Worm (Caenorhabditis elegans) whole organism, L1 larva: ENCODE results near the gene F22D3.4.

Experiments used
- C16A3.4 ChIP-seq: fragments of 150-350 bp; optimal IDR thresholded peaks from 2 replicates; lab custom pipeline; 2014; ENCODE audit warnings: missing biosample characterization, missing genetic modification characterization
- F16B12.6 ChIP-seq: fragments of 150-350 bp; optimal IDR thresholded peaks from 2 replicates; lab custom pipeline; 2014; ENCODE audit warnings: missing biosample characterization, missing genetic modification characterization
- Y116A8C.19 ChIP-seq: sonication (generic microtip); optimal IDR thresholded peaks from 2 replicates; lab custom pipeline; 2016; ENCODE audit warnings: missing compliant biosample characterization, missing genetic modification characterization, borderline replicate concordance
- aha-1 ChIP-seq: fragments of 150-350 bp; optimal IDR thresholded peaks from 2 replicates; lab custom pipeline; 2014; ENCODE audit warnings: missing biosample characterization, missing genetic modification characterization
- ama-1 ChIP-seq: fragments of 150-350 bp; optimal IDR thresholded peaks from 2 replicates; lab custom pipeline; 2014
- ceh-63 ChIP-seq: fragments of 200-800 bp; sonication (Bioruptor generic); optimal IDR thresholded peaks from 2 replicates; lab custom pipeline; 2018; ENCODE audit warnings: mild to moderate bottlenecking, missing genetic modification characterization, missing compliant biosample characterization
- ceh-82 ChIP-seq, 3 experiments: fragments of 150-350 bp in 1 of 3; sonication (generic microtip) in 2 of 3; optimal IDR thresholded peaks; 2 replicates each; lab custom pipeline; 2014 to 2017; ENCODE audit warnings: missing biosample characterization in 3 of 3, missing genetic modification characterization in 3 of 3
- ceh-88 ChIP-seq: fragments of 200-800 bp; sonication (Bioruptor generic); IDR thresholded peaks from 2 replicates; pipeline ENCODE4 v1.3.6; 2022; ENCODE audit warnings: missing genetic modification characterization, missing compliant biosample characterization
- ceh-90 ChIP-seq: sonication (generic microtip); optimal IDR thresholded peaks from 2 replicates; lab custom pipeline; 2016; ENCODE audit warnings: missing genetic modification characterization, missing compliant biosample characterization
- ces-1 ChIP-seq: fragments of 150-350 bp; optimal IDR thresholded peaks from 2 replicates; lab custom pipeline; 2014; ENCODE audit warnings: missing biosample characterization, missing genetic modification reagents, missing genetic modification characterization
- dpl-1 ChIP-seq, 3 experiments: fragments of 150-350 bp in 2 of 3; sonication (generic microtip) in 1 of 3; optimal IDR thresholded peaks; 2 replicates each; lab custom pipeline; 2014 to 2017; ENCODE audit warnings: missing biosample characterization in 3 of 3, missing genetic modification characterization in 3 of 3, missing genetic modification reagents in 3 of 3
- dsc-1 ChIP-seq: sonication (generic microtip); optimal IDR thresholded peaks from 2 replicates; lab custom pipeline; 2016; ENCODE audit warnings: mild to moderate bottlenecking, missing genetic modification characterization, missing compliant biosample characterization
- efl-1 ChIP-seq, 4 experiments: fragments of 150-350 bp; optimal IDR thresholded peaks in 3 of 4; peaks in 1 of 4; 1 replicate in 1 of 4; 2 replicates in 3 of 4; lab custom pipeline; 2014; ENCODE audit warnings: missing biosample characterization in 2 of 4, missing genetic modification characterization in 2 of 4, missing genetic modification reagents in 2 of 4
- egl-27 ChIP-seq, 2 experiments: fragments of 150-350 bp in 1 of 2; sonication (generic microtip); optimal IDR thresholded peaks; 3 replicates each; lab custom pipeline; 2017 to 2018; ENCODE audit warnings: missing biosample characterization in 2 of 2, missing genetic modification characterization in 2 of 2, missing genetic modification reagents in 2 of 2
- ets-5 ChIP-seq: fragments of 200-800 bp; sonication (Bioruptor generic); IDR thresholded peaks from 2 replicates; pipeline ENCODE4 v1.3.6; 2022; ENCODE audit warnings: missing genetic modification characterization, missing compliant biosample characterization
- fkh-4 ChIP-seq: sonication (generic microtip); optimal IDR thresholded peaks from 2 replicates; lab custom pipeline; 2016; ENCODE audit warnings: missing compliant biosample characterization, missing genetic modification characterization, borderline replicate concordance
- fkh-8 ChIP-seq: sonication (generic microtip); optimal IDR thresholded peaks from 2 replicates; lab custom pipeline; 2016; ENCODE audit warnings: mild to moderate bottlenecking, missing genetic modification characterization, missing compliant biosample characterization
- fos-1 ChIP-seq: fragments of 150-350 bp; optimal IDR thresholded peaks from 2 replicates; lab custom pipeline; 2014; ENCODE audit warnings: missing biosample characterization, missing genetic modification characterization
- grh-1 ChIP-seq: fragments of 200-800 bp; sonication (Bioruptor generic); IDR thresholded peaks from 2 replicates; pipeline ENCODE4 v1.3.6; 2022; ENCODE audit warnings: missing genetic modification reagents, missing genetic modification characterization, missing compliant biosample characterization
- hlh-17 ChIP-seq: fragments of 200-800 bp; sonication (Bioruptor generic); optimal IDR thresholded peaks from 2 replicates; lab custom pipeline; 2018; ENCODE audit warnings: missing genetic modification characterization, mild to moderate bottlenecking, missing compliant biosample characterization, moderate library complexity, borderline replicate concordance
- hlh-4 ChIP-seq: sonication (generic microtip); optimal IDR thresholded peaks from 2 replicates; lab custom pipeline; 2016; ENCODE audit warnings: mild to moderate bottlenecking, missing genetic modification characterization, missing compliant biosample characterization
- isw-1 ChIP-seq: fragments of 200-800 bp; sonication (Bioruptor generic); IDR thresholded peaks from 2 replicates; pipeline ENCODE4 v1.3.6; 2022; ENCODE audit warnings: missing genetic modification characterization, missing compliant biosample characterization
- lin-13 ChIP-seq: fragments of 150-350 bp; optimal IDR thresholded peaks from 2 replicates; lab custom pipeline; 2014; ENCODE audit warnings: missing biosample characterization, missing genetic modification reagents, missing genetic modification characterization
- lin-14 ChIP-seq: fragments of 200-800 bp; sonication (Bioruptor generic); optimal IDR thresholded peaks from 2 replicates; lab custom pipeline; 2018; ENCODE audit warnings: mild to moderate bottlenecking, missing genetic modification characterization, moderate library complexity, missing compliant biosample characterization
- lin-15B ChIP-seq: fragments of 150-350 bp; sonication (generic microtip); optimal IDR thresholded peaks from 3 replicates; lab custom pipeline; 2014; ENCODE audit warnings: missing biosample characterization, missing genetic modification characterization
- lin-35 ChIP-seq, 2 experiments: fragments of 150-350 bp; optimal IDR thresholded peaks; 2 replicates each; lab custom pipeline; 2014; ENCODE audit warnings: missing biosample characterization in 2 of 2, missing genetic modification characterization in 2 of 2, missing genetic modification reagents in 2 of 2
- lir-3 ChIP-seq: sonication (generic microtip); optimal IDR thresholded peaks from 2 replicates; lab custom pipeline; 2016; ENCODE audit warnings: mild to moderate bottlenecking, missing genetic modification characterization, moderate library complexity, missing compliant biosample characterization; ENCODE audit not compliant: poor library complexity
- mab-9 ChIP-seq: fragments of 200-800 bp; sonication (Bioruptor generic); IDR thresholded peaks from 2 replicates; pipeline ENCODE4 v1.3.6; 2022; ENCODE audit warnings: missing genetic modification reagents, missing genetic modification characterization, missing compliant biosample characterization
- mdl-1 ChIP-seq, 2 experiments: fragments of 150-350 bp; optimal IDR thresholded peaks; 2 replicates each; lab custom pipeline; 2014 to 2017; ENCODE audit warnings: missing biosample characterization in 2 of 2, missing genetic modification characterization in 2 of 2, inconsistent platforms in 1 of 2
- nhr-11 ChIP-seq: fragments of 150-350 bp; optimal IDR thresholded peaks from 2 replicates; lab custom pipeline; 2014; ENCODE audit warnings: missing biosample characterization, missing genetic modification characterization
- nhr-20 ChIP-seq: sonication (generic microtip); optimal IDR thresholded peaks from 2 replicates; lab custom pipeline; 2016; ENCODE audit warnings: mild to moderate bottlenecking, missing genetic modification characterization, missing compliant biosample characterization
- nhr-28 ChIP-seq: fragments of 150-350 bp; optimal IDR thresholded peaks from 2 replicates; lab custom pipeline; 2014; ENCODE audit warnings: missing biosample characterization, missing genetic modification characterization
- nhr-47 ChIP-seq: sonication (generic microtip); optimal IDR thresholded peaks from 2 replicates; lab custom pipeline; 2016; ENCODE audit warnings: mild to moderate bottlenecking, missing genetic modification characterization, moderate library complexity, missing compliant biosample characterization
- nhr-71 ChIP-seq: sonication (generic microtip); optimal IDR thresholded peaks from 2 replicates; lab custom pipeline; 2016; ENCODE audit warnings: mild to moderate bottlenecking, missing genetic modification characterization, moderate library complexity, missing compliant biosample characterization
- nhr-76 ChIP-seq: sonication (generic microtip); optimal IDR thresholded peaks from 2 replicates; lab custom pipeline; 2017; ENCODE audit warnings: missing biosample characterization, missing genetic modification characterization
- nhr-77 ChIP-seq: fragments of 150-350 bp; optimal IDR thresholded peaks from 2 replicates; lab custom pipeline; 2014; ENCODE audit warnings: missing biosample characterization, missing genetic modification characterization
- nhr-84 ChIP-seq: sonication (generic microtip); optimal IDR thresholded peaks from 2 replicates; lab custom pipeline; 2017; ENCODE audit warnings: missing biosample characterization, missing genetic modification characterization
- nhr-90 ChIP-seq: sonication (generic microtip); optimal IDR thresholded peaks from 2 replicates; lab custom pipeline; 2016; ENCODE audit warnings: mild to moderate bottlenecking, missing genetic modification characterization, missing compliant biosample characterization; ENCODE audit not compliant: poor library complexity
- pag-3 ChIP-seq: sonication (generic microtip); optimal IDR thresholded peaks from 2 replicates; lab custom pipeline; 2017; ENCODE audit warnings: missing genetic modification characterization, mild to moderate bottlenecking, missing compliant biosample characterization, antibody characterized with exemption, borderline replicate concordance; ENCODE audit not compliant: insufficient read depth
- pax-3 ChIP-seq: fragments of 200-800 bp; sonication (Bioruptor generic); optimal IDR thresholded peaks from 2 replicates; lab custom pipeline; 2018; ENCODE audit warnings: mild to moderate bottlenecking, missing genetic modification characterization, moderate library complexity, missing compliant biosample characterization
- pqm-1 ChIP-seq: sonication (generic microtip); optimal IDR thresholded peaks from 3 replicates; lab custom pipeline; 2017; ENCODE audit warnings: missing biosample characterization, missing genetic modification characterization
- skn-1 ChIP-seq: fragments of 150-350 bp; optimal IDR thresholded peaks from 2 replicates; lab custom pipeline; 2014; ENCODE audit warnings: missing biosample characterization, missing genetic modification characterization
- snpc-4 ChIP-seq: fragments of 150-350 bp; optimal IDR thresholded peaks from 2 replicates; lab custom pipeline; 2014; ENCODE audit warnings: missing biosample characterization, missing genetic modification characterization
- sox-4 ChIP-seq: sonication (generic microtip); optimal IDR thresholded peaks from 2 replicates; lab custom pipeline; 2016; ENCODE audit warnings: missing genetic modification characterization, missing compliant biosample characterization
- sptf-1 ChIP-seq: fragments of 150-350 bp; optimal IDR thresholded peaks from 2 replicates; lab custom pipeline; 2014; ENCODE audit warnings: missing biosample characterization, missing genetic modification characterization
- swsn-7 ChIP-seq: sonication (generic microtip); optimal IDR thresholded peaks from 2 replicates; lab custom pipeline; 2016; ENCODE audit warnings: missing genetic modification characterization, missing compliant biosample characterization
- tbx-2 ChIP-seq: sonication (generic microtip); optimal IDR thresholded peaks from 2 replicates; lab custom pipeline; 2016; ENCODE audit warnings: missing genetic modification characterization, missing compliant biosample characterization
- tlp-1 ChIP-seq: fragments of 150-350 bp; optimal IDR thresholded peaks from 2 replicates; lab custom pipeline; 2014; ENCODE audit warnings: missing biosample characterization, missing genetic modification characterization
- unc-30 ChIP-seq: sonication (generic microtip); optimal IDR thresholded peaks from 2 replicates; lab custom pipeline; 2017; ENCODE audit warnings: missing biosample characterization, missing genetic modification characterization
- unc-98 ChIP-seq: fragments of 200-800 bp; sonication (Bioruptor generic); IDR thresholded peaks from 2 replicates; pipeline ENCODE4 v1.3.6; 2022; ENCODE audit warnings: missing genetic modification characterization, missing compliant biosample characterization
- xbp-1 ChIP-seq: sonication (generic microtip); optimal IDR thresholded peaks from 2 replicates; lab custom pipeline; 2016; ENCODE audit warnings: missing genetic modification characterization, missing compliant biosample characterization
- ztf-11 ChIP-seq, 2 experiments: sonication (generic microtip); optimal IDR thresholded peaks; 2 replicates each; lab custom pipeline; 2016 to 2017; ENCODE audit warnings: missing genetic modification characterization in 2 of 2, missing biosample characterization in 1 of 2, missing compliant biosample characterization in 1 of 2

Gene F22D3.4

DNA sequence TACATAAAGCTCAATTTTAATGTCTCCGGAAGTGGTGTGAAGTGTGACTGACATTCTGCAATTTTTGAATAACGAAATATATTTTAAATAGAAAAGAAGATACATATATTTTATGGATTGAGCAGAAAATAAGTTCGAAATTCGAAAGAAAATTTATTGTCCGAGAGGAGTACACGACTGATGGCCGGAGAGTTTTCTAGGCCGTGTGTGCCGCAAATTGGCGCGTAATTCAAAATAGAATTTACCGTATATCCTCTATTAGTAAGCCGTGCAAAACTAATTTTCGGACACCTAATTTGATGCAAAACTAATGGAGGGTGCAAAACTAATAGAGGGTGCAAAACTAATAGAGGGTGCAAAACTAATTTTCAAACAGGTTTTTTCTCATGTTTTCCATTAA lies 14.1 kb downstream of the F22D3.4 start, which contains the start of gene cyn-10:
cyn-10 (minus strand) TSS at position 57 of the 400 bp plus-strand sequence.
- TF ChIP-seq lin-35 (GFP tag; optimal IDR thresholded peaks at IDR 0.05; lab: Kevin White, UChicago) (peak; percentile 96 to 97), ets-5 (GFP tag; lab: Robert Waterston, UW) (no peak), nhr-77 (no peak), mdl-1 (tag; optimal IDR thresholded peaks at IDR 0.05; lab: Kevin White, UChicago) (peak in 1 of 2 experiments; percentile 29), F16B12.6 (tag; lab: Kevin White, UChicago) (peak; percentile 30), dpl-1 (GFP tag; optimal IDR thresholded peaks at IDR 0.05; lab: Kevin White, UChicago) (peak; percentile 94 to 96 (median 96)), egl-27 (tag; optimal IDR thresholded peaks at IDR 0.05; lab: Kevin White, UChicago) (no peak), ceh-63 (GFP tag; lab: Kevin White, UChicago) (peak; percentile 79), nhr-90 (tag; lab: Kevin White, UChicago) (peak; percentile 96), hlh-4 (tag; lab: Kevin White, UChicago) (peak; percentile 91), hlh-17 (peak; percentile 87), mab-9 (GFP tag; lab: Robert Waterston, UW) (peak; percentile 95), pqm-1 (tag; lab: Kevin White, UChicago) (no peak), aha-1 (no peak), nhr-47 (tag; lab: Kevin White, UChicago) (peak; percentile 96), nhr-76 (tag; lab: Kevin White, UChicago) (no peak), lin-14 (peak; percentile 81), isw-1 (GFP tag; lab: Robert Waterston, UW) (peak; percentile 87), pag-3 (tag; lab: Kevin White, UChicago) (no peak), skn-1 (tag; lab: Kevin White, UChicago) (peak; percentile 58), unc-30 (tag; lab: Kevin White, UChicago) (no peak), pax-3 (tag; lab: Kevin White, UChicago) (peak; percentile 93), ama-1 (lab: Kevin White, UChicago) (no peak), fkh-8 (tag; lab: Kevin White, UChicago) (peak; percentile 77), dsc-1 (peak; percentile 97), swsn-7 (tag; lab: Kevin White, UChicago) (peak; percentile 93), lin-15B (peak; percentile 38), nhr-71 (tag; lab: Kevin White, UChicago) (peak; percentile 94), nhr-11 (tag; lab: Kevin White, UChicago) (peak; percentile 13), lin-13 (GFP tag; lab: Kevin White, UChicago) (peak; percentile 31), snpc-4 (tag; lab: Kevin White, UChicago) (peak; percentile 44), tbx-2 (tag; lab: Kevin White, UChicago) (peak; percentile 94), ces-1 (GFP tag; lab: Kevin White, UChicago) (no peak), sox-4 (tag; lab: Kevin White, UChicago) (peak; percentile 95), ztf-11 (tag; optimal IDR thresholded peaks at IDR 0.05; lab: Kevin White, UChicago) (peak in 1 of 2 experiments; percentile 99), nhr-28 (tag; lab: Kevin White, UChicago) (no peak), C16A3.4 (tag; lab: Kevin White, UChicago) (peak; percentile 49), xbp-1 (tag; lab: Kevin White, UChicago) (peak; percentile 92), nhr-20 (peak; percentile 92), lir-3 (tag; lab: Kevin White, UChicago) (peak; percentile 97), grh-1 (GFP tag; lab: Robert Waterston, UW) (peak; percentile 84), ceh-88 (GFP tag; lab: Robert Waterston, UW) (peak; percentile 88), nhr-84 (tag; lab: Kevin White, UChicago) (no peak), Y116A8C.19 (tag; lab: Kevin White, UChicago) (peak; percentile 91), sptf-1 (tag; lab: Kevin White, UChicago) (no peak), unc-98 (GFP tag; lab: Robert Waterston, UW) (peak; percentile 97), fos-1 (tag; lab: Kevin White, UChicago) (no peak), fkh-4 (tag; lab: Kevin White, UChicago) (peak; percentile 98), efl-1 (optimal IDR thresholded peaks at IDR 0.05; lab: Kevin White, UChicago) (peak; percentile 97 to 98), efl-1 (GFP tag; optimal IDR thresholded peaks at IDR 0.05 in 1 of 2; lab: Kevin White, UChicago) (peak; percentile 97 to 100), tlp-1 (tag; lab: Kevin White, UChicago) (no peak), ceh-82 (tag; optimal IDR thresholded peaks at IDR 0.05; lab: Kevin White, UChicago) (peak; percentile 67 to 80 (median 72)), ceh-90 (tag; lab: Kevin White, UChicago) (peak; percentile 99)
